Worm (Caenorhabditis elegans) whole organism, midembryonic: ENCODE results near the gene ras-1.

ENCODE experiments used
- med-1 ChIP-seq: sonication (generic microtip); optimal IDR thresholded peaks from 2 replicates; lab custom pipeline; 2017; ENCODE audit warnings: missing genetic modification characterization, mild to moderate bottlenecking, missing compliant biosample characterization, antibody characterized with exemption, missing genetic modification reagents; ENCODE audit not compliant: insufficient read depth
- ref-1 ChIP-seq: fragments of 200-800 bp; sonication (Bioruptor generic); conservative IDR thresholded peaks from 2 replicates; pipeline ENCODE4 v1.3.6; 2022; ENCODE audit warnings: missing genetic modification reagents, missing genetic modification characterization, missing compliant biosample characterization
- ztf-23 ChIP-seq: fragments of 200-800 bp; sonication (Bioruptor generic); IDR thresholded peaks from 2 replicates; pipeline ENCODE4 v1.3.6; 2022; ENCODE audit warnings: missing genetic modification reagents, missing genetic modification characterization, missing compliant biosample characterization

- TF ChIP-seq ztf-23 (GFP tag; lab: Robert Waterston, UW), result no peak
- TF ChIP-seq ref-1, result no peak
- TF ChIP-seq med-1 (GFP tag; lab: Kevin White, UChicago), result no peak
Measured at ce11 chrII:12301233-12301632, 50.8 kb downstream of the ras-1 start.
